Worm (Caenorhabditis elegans): ENCODE measurements around the gene ssp-33.

Gene ssp-33

ce11 chrV:14698005-14698404 is 13.2 kb upstream of the ssp-33 start:
- TF ChIP-seq flt-1 (GFP tag; IDR thresholded peaks at IDR 0.05): no peak
- no peak for TF ChIP-seq med-1 (GFP tag; optimal IDR thresholded peaks at IDR 0.05; ENCODE audit: insufficient read depth)
- TF ChIP-seq ref-1 (GFP tag; conservative IDR thresholded peaks at IDR 0.05): no peak
- no peak for TF ChIP-seq cog-1 (tag; optimal IDR thresholded peaks at IDR 0.05)
- no peak for TF ChIP-seq tab-1 (GFP tag; IDR thresholded peaks at IDR 0.05)
- no peak for TF ChIP-seq ztf-23 (GFP tag; IDR thresholded peaks at IDR 0.05)
- no peak for TF ChIP-seq T22C8.4 (GFP tag; IDR thresholded peaks at IDR 0.05)
- no peak for TF ChIP-seq klf-2 (GFP tag; conservative IDR thresholded peaks at IDR 0.05)
- TF ChIP-seq ztf-29 (GFP tag; IDR thresholded peaks at IDR 0.05): no peak

ce11 chrV:14698666-14699065 is 12.5 kb upstream of the ssp-33 start, which contains the start of gene set-5:
TSS of gene set-5 (plus strand) at chrV:14698966.
- TF ChIP-seq med-1 (GFP tag; optimal IDR thresholded peaks at IDR 0.05; ENCODE audit: insufficient read depth): no peak
- no peak for TF ChIP-seq ref-1 (GFP tag; conservative IDR thresholded peaks at IDR 0.05)
- no peak for TF ChIP-seq ztf-29 (GFP tag; IDR thresholded peaks at IDR 0.05)
- TF ChIP-seq flt-1 (GFP tag; IDR thresholded peaks at IDR 0.05): no peak
- no peak for TF ChIP-seq ztf-23 (GFP tag; IDR thresholded peaks at IDR 0.05)
- no peak for TF ChIP-seq T22C8.4 (GFP tag; IDR thresholded peaks at IDR 0.05)
- no peak for TF ChIP-seq tab-1 (GFP tag; IDR thresholded peaks at IDR 0.05)
- TF ChIP-seq klf-2 (GFP tag; conservative IDR thresholded peaks at IDR 0.05): no peak
- TF ChIP-seq cog-1 (tag; optimal IDR thresholded peaks at IDR 0.05): no peak

DNA sequence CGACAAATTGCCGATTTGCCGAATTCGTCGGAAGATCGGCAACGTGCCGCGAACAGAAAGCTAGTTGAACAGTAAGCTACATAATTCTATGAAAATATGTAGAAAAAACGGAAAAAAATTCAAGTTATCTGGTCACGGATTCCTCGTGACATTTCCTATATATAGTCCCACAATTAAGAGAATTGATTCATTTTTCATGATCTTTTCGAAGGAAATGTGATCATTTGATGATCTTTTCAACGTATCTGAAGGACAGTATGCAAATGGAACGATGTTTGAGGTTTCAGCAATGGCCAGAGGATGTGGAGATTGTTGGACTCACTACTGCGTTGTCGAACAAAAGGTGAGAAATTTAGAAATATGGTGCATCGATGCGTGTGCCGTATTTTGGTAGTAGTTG is 3.2 kb upstream of the ssp-33 start, which contains the start of gene R08A2.9:
Gene R08A2.9, plus strand, starts transcription at position 301 of the 400 bp plus-strand sequence.
- TF ChIP-seq ztf-23 (GFP tag; IDR thresholded peaks at IDR 0.05): no peak
- no peak for TF ChIP-seq T22C8.4 (GFP tag; IDR thresholded peaks at IDR 0.05)
- no peak for TF ChIP-seq ztf-29 (GFP tag; IDR thresholded peaks at IDR 0.05)
- TF ChIP-seq klf-2 (GFP tag; conservative IDR thresholded peaks at IDR 0.05): no peak
- TF ChIP-seq tab-1 (GFP tag; IDR thresholded peaks at IDR 0.05): no peak

DNA sequence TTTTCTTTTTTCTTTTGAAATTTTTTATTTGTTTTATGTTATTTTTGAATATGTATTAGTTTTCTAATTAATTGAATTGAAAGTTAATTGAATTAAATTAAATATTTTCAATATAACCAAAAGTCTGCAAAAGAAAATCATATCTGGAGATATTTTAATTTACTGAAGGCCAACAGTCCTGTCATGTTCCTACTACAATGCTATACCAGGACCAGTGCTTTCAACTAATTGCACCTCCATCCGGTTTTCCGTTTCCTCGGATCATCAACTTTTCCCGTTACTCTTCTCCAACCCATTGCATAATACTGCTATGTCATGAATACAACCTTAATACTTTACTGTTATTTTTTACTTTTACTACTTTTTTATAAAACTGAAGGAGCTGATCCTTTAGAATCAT is 1.1 kb downstream of the ssp-33 start, which contains the start of gene R08A2.5:
Gene R08A2.5, plus strand, starts transcription at position 301 of the 400 bp plus-strand sequence.
- TF ChIP-seq flt-1 (GFP tag; IDR thresholded peaks at IDR 0.05) (no peak), ztf-29 (GFP tag; IDR thresholded peaks at IDR 0.05) (no peak), ref-1 (GFP tag; conservative IDR thresholded peaks at IDR 0.05) (no peak), ztf-23 (GFP tag; IDR thresholded peaks at IDR 0.05) (no peak), tab-1 (GFP tag; IDR thresholded peaks at IDR 0.05) (no peak), med-1 (GFP tag; optimal IDR thresholded peaks at IDR 0.05; ENCODE audit: insufficient read depth) (no peak), cog-1 (tag; optimal IDR thresholded peaks at IDR 0.05) (no peak), klf-2 (GFP tag; conservative IDR thresholded peaks at IDR 0.05) (no peak), T22C8.4 (GFP tag; IDR thresholded peaks at IDR 0.05) (no peak)

ce11 chrV:14715608-14716007 is 4.4 kb downstream of the ssp-33 start, which contains the start of gene R08A2.2:
TSS of gene R08A2.2 (minus strand) at chrV:14715708.
- TF ChIP-seq cog-1 (tag; optimal IDR thresholded peaks at IDR 0.05) (no peak), tab-1 (GFP tag; IDR thresholded peaks at IDR 0.05) (no peak), ztf-23 (GFP tag; IDR thresholded peaks at IDR 0.05) (no peak), med-1 (GFP tag; optimal IDR thresholded peaks at IDR 0.05; ENCODE audit: insufficient read depth) (no peak), T22C8.4 (GFP tag; IDR thresholded peaks at IDR 0.05) (no peak), ztf-29 (GFP tag; IDR thresholded peaks at IDR 0.05) (no peak), klf-2 (GFP tag; conservative IDR thresholded peaks at IDR 0.05) (no peak), ref-1 (GFP tag; conservative IDR thresholded peaks at IDR 0.05) (no peak), flt-1 (GFP tag; IDR thresholded peaks at IDR 0.05) (no peak)

DNA sequence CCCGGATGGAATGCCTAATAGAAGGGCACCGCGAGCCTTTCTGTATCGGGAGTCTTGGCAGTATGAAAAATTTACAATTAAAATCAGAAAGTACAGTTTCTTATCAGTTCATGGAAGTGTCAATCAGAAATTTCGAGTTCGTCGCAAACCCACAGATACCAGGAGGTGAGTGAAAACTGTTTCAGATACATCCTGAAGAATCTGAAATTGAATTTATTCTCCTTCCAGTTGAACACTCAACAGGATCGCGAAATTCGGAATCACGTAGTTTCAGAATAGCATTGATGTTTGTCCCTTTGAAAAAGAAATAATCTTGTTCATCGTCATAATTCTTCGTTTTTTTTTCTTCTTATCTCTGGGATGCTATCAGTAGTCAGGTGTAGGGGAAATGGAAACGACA is 4.9 kb downstream of the ssp-33 start, which contains the start of gene fbxa-147:
Gene fbxa-147, plus strand, starts transcription at position 386 of the 400 bp plus-strand sequence.
- no peak for TF ChIP-seq ref-1 (GFP tag; conservative IDR thresholded peaks at IDR 0.05)
- no peak for TF ChIP-seq tab-1 (GFP tag; IDR thresholded peaks at IDR 0.05)
- TF ChIP-seq med-1 (GFP tag; optimal IDR thresholded peaks at IDR 0.05; ENCODE audit: insufficient read depth): no peak
- TF ChIP-seq T22C8.4 (GFP tag; IDR thresholded peaks at IDR 0.05): no peak
- TF ChIP-seq ztf-29 (GFP tag; IDR thresholded peaks at IDR 0.05): no peak
- no peak for TF ChIP-seq cog-1 (tag; optimal IDR thresholded peaks at IDR 0.05)
- no peak for TF ChIP-seq ztf-23 (GFP tag; IDR thresholded peaks at IDR 0.05)
- TF ChIP-seq klf-2 (GFP tag; conservative IDR thresholded peaks at IDR 0.05): no peak
- no peak for TF ChIP-seq flt-1 (GFP tag; IDR thresholded peaks at IDR 0.05)

ce11 chrV:14719491-14719890 is 8.3 kb downstream of the ssp-33 start, which contains the start of gene R08A2.1:
TSS of gene R08A2.1 (minus strand) at chrV:14719591.
- TF ChIP-seq T22C8.4 (GFP tag; IDR thresholded peaks at IDR 0.05) (no peak), ref-1 (GFP tag; conservative IDR thresholded peaks at IDR 0.05) (no peak)

DNA sequence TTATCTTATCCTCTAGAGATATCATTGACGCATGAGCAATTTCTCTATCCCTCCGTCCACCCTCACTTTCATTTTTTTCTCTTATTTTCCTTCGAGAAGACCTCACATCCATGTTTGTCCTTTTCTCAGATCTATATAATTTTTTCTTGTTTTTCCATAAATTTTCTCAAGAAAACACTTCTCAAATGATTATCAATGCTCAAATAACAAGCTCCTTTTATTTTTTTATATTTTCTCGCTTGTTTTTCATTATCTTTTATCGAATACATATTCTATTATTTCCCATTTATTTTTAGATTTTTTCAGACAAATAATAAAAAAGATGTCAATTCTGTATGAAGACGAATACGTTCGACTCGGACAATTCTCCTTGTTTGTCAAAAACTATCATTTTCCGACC is 11.8 kb downstream of the ssp-33 start, which contains the start of gene R08A2.7:
Gene R08A2.7, plus strand, starts transcription at position 301 of the 400 bp plus-strand sequence.
- no peak for TF ChIP-seq flt-1 (GFP tag; IDR thresholded peaks at IDR 0.05)
- no peak for TF ChIP-seq klf-2 (GFP tag; conservative IDR thresholded peaks at IDR 0.05)
- TF ChIP-seq T22C8.4 (GFP tag; IDR thresholded peaks at IDR 0.05): no peak
- TF ChIP-seq cog-1 (tag; optimal IDR thresholded peaks at IDR 0.05): no peak
- TF ChIP-seq tab-1 (GFP tag; IDR thresholded peaks at IDR 0.05): no peak
- no peak for TF ChIP-seq ztf-23 (GFP tag; IDR thresholded peaks at IDR 0.05)
- no peak for TF ChIP-seq ztf-29 (GFP tag; IDR thresholded peaks at IDR 0.05)
- TF ChIP-seq ref-1 (GFP tag; conservative IDR thresholded peaks at IDR 0.05): no peak
- no peak for TF ChIP-seq med-1 (GFP tag; optimal IDR thresholded peaks at IDR 0.05; ENCODE audit: insufficient read depth)

DNA sequence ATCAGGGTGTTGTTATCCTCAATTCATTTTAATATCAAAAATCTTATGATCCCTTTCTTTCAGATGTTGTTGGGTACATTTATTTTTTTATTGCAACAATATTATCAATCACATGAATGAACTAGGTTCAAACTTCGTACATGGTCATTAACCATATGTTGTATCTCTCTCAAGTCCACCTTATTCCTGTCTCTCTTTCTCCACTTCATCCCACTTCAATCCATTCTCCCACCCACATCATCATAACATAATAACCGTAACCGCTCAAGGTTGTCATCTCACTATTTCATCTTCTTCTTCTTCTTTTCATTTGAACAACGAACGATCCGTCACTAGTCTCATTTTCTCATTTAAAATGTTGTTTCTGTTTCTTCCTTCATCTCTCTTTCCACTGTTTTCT is 14.2 kb downstream of the ssp-33 start:
- TF ChIP-seq T22C8.4 (GFP tag; IDR thresholded peaks at IDR 0.05): no peak
- TF ChIP-seq tab-1 (GFP tag; IDR thresholded peaks at IDR 0.05): no peak
- no peak for TF ChIP-seq klf-2 (GFP tag; conservative IDR thresholded peaks at IDR 0.05)

DNA sequence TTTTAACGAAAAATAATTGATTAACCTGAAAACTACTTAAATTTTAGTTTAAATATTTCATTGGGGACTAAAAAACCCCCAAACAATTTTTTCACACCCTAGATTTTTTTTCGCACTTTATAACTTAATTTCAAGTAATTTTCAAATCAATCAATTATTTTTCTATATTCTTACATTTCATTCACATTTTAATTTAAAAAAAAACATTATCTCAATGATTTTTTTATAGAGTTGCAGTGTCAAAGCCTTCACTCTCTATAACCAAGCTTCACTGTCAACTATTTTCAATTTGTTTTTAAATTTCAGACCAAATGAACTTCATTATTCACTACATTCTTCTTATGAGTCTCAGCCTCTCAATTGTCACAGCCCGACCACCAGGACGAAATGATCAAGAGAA is 15.4 kb downstream of the ssp-33 start, which contains the start of gene Y50E8A.1:
Gene Y50E8A.1, plus strand, starts transcription at position 301 of the 400 bp plus-strand sequence.
- TF ChIP-seq klf-2 (GFP tag; conservative IDR thresholded peaks at IDR 0.05) (no peak), tab-1 (GFP tag; IDR thresholded peaks at IDR 0.05) (no peak), ztf-23 (GFP tag; IDR thresholded peaks at IDR 0.05) (no peak), ref-1 (GFP tag; conservative IDR thresholded peaks at IDR 0.05) (no peak), flt-1 (GFP tag; IDR thresholded peaks at IDR 0.05) (no peak)

Data from whole organism, midembryonic.